Fruit fly (Drosophila melanogaster): ENCODE data around the gene f.

f gene

dm6 chrX:17329933-17330674 is 97.4 kb downstream of the f start (continued):
- TF ChIP-seq Doc2 (GFP tag; IDR thresholded peaks at IDR 0.05) (no peak), CG17361 (GFP tag; IDR thresholded peaks at IDR 0.05) (peak; percentile 71), abd-A (tag; optimal IDR thresholded peaks at IDR 0.05) (peak; percentile 45), Bteb2 (GFP tag; optimal IDR thresholded peaks at IDR 0.05) (peak; percentile 52), gfzf (GFP tag; optimal IDR thresholded peaks at IDR 0.05) (no peak), Poxn (GFP tag; IDR thresholded peaks at IDR 0.05) (no peak), Eip74EF (GFP tag; optimal IDR thresholded peaks at IDR 0.05) (no peak), vnd (GFP tag; IDR thresholded peaks at IDR 0.05; ENCODE audit: partially characterized antibody) (no peak), CG9727 (GFP tag; optimal IDR thresholded peaks at IDR 0.05) (peak; percentile 34), Dip2 (GFP tag; IDR thresholded peaks at IDR 0.05) (no peak), en (GFP tag; optimal IDR thresholded peaks at IDR 0.05) (no peak), z (GFP tag; IDR thresholded peaks at IDR 0.05) (no peak), tin (GFP tag; optimal IDR thresholded peaks at IDR 0.05) (peak; percentile 36), unpg (GFP tag; optimal IDR thresholded peaks at IDR 0.05) (peak; percentile 45), CG12071 (GFP tag; optimal IDR thresholded peaks at IDR 0.05) (peak; percentile 3), grn (GFP tag; optimal IDR thresholded peaks at IDR 0.05) (no peak), lmd (GFP tag; IDR thresholded peaks at IDR 0.05) (peak; percentile 66), az2 (GFP tag; optimal IDR thresholded peaks at IDR 0.05) (no peak), sr (GFP tag; IDR thresholded peaks at IDR 0.05) (no peak), CG32772 (GFP tag; IDR thresholded peaks at IDR 0.05) (no peak), zen (tag; optimal IDR thresholded peaks at IDR 0.05) (no peak), ind (GFP tag; optimal IDR thresholded peaks at IDR 0.05) (peak; percentile 49), pros (GFP tag; optimal IDR thresholded peaks at IDR 0.05) (no peak)

Measured in whole organism, embryonic.